Fruit fly (Drosophila melanogaster): Measurements from ENCODE around the gene CG2854.

The CG2854 gene

dm6 chrX:2336428-2336827 lies 9.5 kb downstream of the CG2854 start (continued):
- TF ChIP-seq CG32006 (GFP tag; optimal IDR thresholded peaks at IDR 0.05) = peak; percentile 78
- peak; percentile 68 for TF ChIP-seq Ets96B (tag; optimal IDR thresholded peaks at IDR 0.05)
- peak; percentile 53 for TF ChIP-seq CG3032 (tag; optimal IDR thresholded peaks at IDR 0.05)
- TF ChIP-seq cyc (GFP tag; optimal IDR thresholded peaks at IDR 0.05) = peak; percentile 48
- TF ChIP-seq Lpt (GFP tag; optimal IDR thresholded peaks at IDR 0.05) = peak; percentile 20
- TF ChIP-seq ss (GFP tag; optimal IDR thresholded peaks at IDR 0.05) = peak; percentile 48 to 51
- TF ChIP-seq CG8319 (GFP tag; optimal IDR thresholded peaks at IDR 0.05) = no peak
- peak; percentile 51 for TF ChIP-seq Hr4 (GFP tag; optimal IDR thresholded peaks at IDR 0.05)
- peak; percentile 47 for TF ChIP-seq CG3919 (GFP tag; optimal IDR thresholded peaks at IDR 0.05)
- no peak for TF ChIP-seq Eip93F (GFP tag; optimal IDR thresholded peaks at IDR 0.05)
- TF ChIP-seq net (GFP tag; optimal IDR thresholded peaks at IDR 0.05) = peak; percentile 20
- TF ChIP-seq CG11762 (GFP tag; optimal IDR thresholded peaks at IDR 0.05; ENCODE audit: insufficient read depth) = no peak
- TF ChIP-seq Sox102F (GFP tag; optimal IDR thresholded peaks at IDR 0.05) = no peak
- TF ChIP-seq eg (GFP tag; IDR thresholded peaks at IDR 0.05) = peak; percentile 48; the same call in 1 of the 3 replicates
- peak; percentile 51 for TF ChIP-seq CG10631 (GFP tag; optimal IDR thresholded peaks at IDR 0.05)
- no peak for TF ChIP-seq dac (GFP tag; optimal IDR thresholded peaks at IDR 0.05)
- TF ChIP-seq esn (GFP tag; optimal IDR thresholded peaks at IDR 0.05) = peak; percentile 53
- peak; percentile 24 for TF ChIP-seq CG4318 (GFP tag; optimal IDR thresholded peaks at IDR 0.05)
- peak; percentile 63 for TF ChIP-seq topi (GFP tag; optimal IDR thresholded peaks at IDR 0.05)
- peak; percentile 11 for TF ChIP-seq Blimp-1 (GFP tag; optimal IDR thresholded peaks at IDR 0.05)
- no peak for TF ChIP-seq Hr38 (GFP tag; optimal IDR thresholded peaks at IDR 0.05)
- TF ChIP-seq Gug (GFP tag; IDR thresholded peaks at IDR 0.05) = no peak

- TF ChIP-seq svp (GFP tag) (peak; percentile 77), Eip78C (GFP tag) (no peak)
These were observed 10.3 kb downstream of the CG2854 start for dm6 chrX:2337184-2337583.

DNA sequence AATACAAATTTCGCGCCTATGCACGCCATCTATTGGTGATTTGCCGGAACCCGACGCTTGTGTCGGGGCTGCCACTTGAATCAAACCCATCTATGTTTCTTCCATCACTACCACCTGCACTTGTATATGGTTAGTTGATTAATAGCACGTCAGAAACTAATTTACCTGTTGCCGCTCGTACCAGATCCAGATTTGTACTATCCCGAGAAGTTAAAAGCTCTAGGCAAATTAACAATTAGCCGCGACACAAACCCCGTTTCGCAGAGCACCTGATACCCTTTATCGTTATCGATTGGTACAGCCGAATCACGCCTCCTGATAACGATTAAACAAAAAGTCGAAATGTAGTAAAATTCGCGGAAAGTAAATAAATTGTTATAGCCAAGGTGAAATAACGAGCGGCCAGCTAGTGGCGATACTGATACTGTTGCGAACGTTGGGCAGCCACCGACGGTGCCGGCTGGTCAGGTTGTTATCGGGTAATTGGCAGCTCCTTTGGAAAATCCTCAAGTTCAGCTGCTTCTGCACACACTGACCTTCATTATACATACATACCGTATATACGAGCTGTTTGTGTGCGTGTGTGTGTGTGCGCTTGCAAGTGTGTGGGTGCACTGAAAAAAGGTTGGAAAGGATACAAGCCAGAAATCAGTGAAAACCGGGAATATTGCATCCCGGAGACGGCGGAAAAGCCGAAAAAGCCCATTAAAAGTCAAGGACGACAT lies 13.2 kb downstream of the CG2854 start:
- TF ChIP-seq fd59A (GFP tag; optimal IDR thresholded peaks at IDR 0.05) = no peak
- no peak for TF ChIP-seq CG34406 (GFP tag; optimal IDR thresholded peaks at IDR 0.05)
- TF ChIP-seq topi (GFP tag; optimal IDR thresholded peaks at IDR 0.05) = no peak
- peak; percentile 70 for TF ChIP-seq svp (GFP tag)
- no peak for TF ChIP-seq CG6792 (GFP tag; optimal IDR thresholded peaks at IDR 0.05)
- TF ChIP-seq Eip78C (GFP tag) = peak; percentile 30

DNA sequence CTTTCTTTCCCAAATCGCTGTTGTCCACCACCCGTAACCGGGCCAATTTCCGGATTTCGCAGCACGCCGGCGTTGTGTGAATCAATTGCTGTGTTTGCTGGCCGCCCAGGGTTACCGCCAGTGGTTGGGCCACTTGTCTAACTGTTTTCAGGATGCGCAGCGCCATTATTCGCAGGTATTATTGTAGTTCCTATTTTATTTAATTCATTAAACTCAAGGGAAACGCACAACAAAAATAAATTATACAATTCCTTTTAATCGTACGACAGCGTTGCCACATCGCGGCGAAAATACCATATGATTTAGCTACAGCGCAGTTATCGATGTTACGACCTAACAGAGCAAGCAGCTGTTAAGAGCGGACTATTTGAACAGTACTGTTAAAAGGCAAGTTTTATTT lies 17.4 kb downstream of the CG2854 start, which contains the start of gene mRpL14:
TSS of gene mRpL14 (minus strand) at position 280 of the 400 bp plus-strand sequence.
- TF ChIP-seq svp (GFP tag) (peak; percentile 56), CG1621 (tag; optimal IDR thresholded peaks at IDR 0.05) (peak; percentile 39), fkh (GFP tag; optimal IDR thresholded peaks at IDR 0.05) (no peak)

- TF ChIP-seq fkh (GFP tag; optimal IDR thresholded peaks at IDR 0.05) (no peak), Eip93F (GFP tag; optimal IDR thresholded peaks at IDR 0.05) (peak; percentile 7), CG8632 (GFP tag; optimal IDR thresholded peaks at IDR 0.05) (no peak), svp (GFP tag) (peak; percentile 41), lz (GFP tag; optimal IDR thresholded peaks at IDR 0.05) (no peak), Eip78C (GFP tag) (no peak), vri (GFP tag; optimal IDR thresholded peaks at IDR 0.05) (peak; percentile 93)
These were observed 22.7 kb downstream of the CG2854 start for dm6 chrX:2349510-2350227.
